Worm (Caenorhabditis elegans) whole organism, L2 larva: ENCODE data around the gene srh-139.

Experiments used
- blmp-1 ChIP-seq: sonication (generic microtip); optimal IDR thresholded peaks from 2 replicates; lab custom pipeline; 2017; ENCODE audit warnings: missing genetic modification characterization, mild to moderate bottlenecking, missing compliant biosample characterization, antibody characterized with exemption, moderate library complexity; ENCODE audit not compliant: insufficient read depth
- egl-27 ChIP-seq: sonication (generic microtip); optimal IDR thresholded peaks from 3 replicates; lab custom pipeline; 2017; ENCODE audit warnings: missing biosample characterization, missing genetic modification reagents, missing genetic modification characterization
- nhr-237 ChIP-seq: fragments of 150-350 bp; optimal IDR thresholded peaks from 2 replicates; lab custom pipeline; 2014; ENCODE audit warnings: missing biosample characterization, missing genetic modification characterization

- TF ChIP-seq nhr-237 (tag; lab: Kevin White, UChicago) (no peak), egl-27 (no peak), blmp-1 (tag; lab: Kevin White, UChicago) (no peak)
These were observed 10.6 kb downstream of the srh-139 start, which contains the start of gene comt-2 for ce11 chrV:16494359-16494758.
